Fruit fly (Drosophila melanogaster) whole organism, embryonic: ENCODE data around the gene CAH9.

ENCODE experiments used
- CG10959 ChIP-seq: fragments of 200-800 bp; sonication (Bioruptor generic); IDR thresholded peaks from 2 replicates; pipeline ENCODE4 v1.3.6; 2022; ENCODE audit warnings: missing biosample characterization, missing genetic modification characterization
- CG13894 ChIP-seq: fragments of 200-800 bp; sonication (Bioruptor generic); optimal IDR thresholded peaks from 3 replicates; lab custom pipeline; 2018; ENCODE audit warnings: missing biosample characterization, mild to moderate bottlenecking, missing genetic modification characterization, moderate library complexity
- CG14710 ChIP-seq: fragments of 200-800 bp; sonication (Bioruptor generic); optimal IDR thresholded peaks from 3 replicates; lab custom pipeline; 2019; ENCODE audit warnings: missing biosample characterization, mild to moderate bottlenecking, missing genetic modification characterization, moderate library complexity
- CG15073 ChIP-seq: fragments of 200-800 bp; sonication (Bioruptor generic); optimal IDR thresholded peaks from 2 replicates; lab custom pipeline; 2016; ENCODE audit warnings: missing biosample characterization, missing genetic modification characterization
- CG15479 ChIP-seq: fragments of 200-800 bp; sonication (Bioruptor generic); optimal IDR thresholded peaks from 3 replicates; lab custom pipeline; 2019; ENCODE audit warnings: missing biosample characterization, mild to moderate bottlenecking, missing genetic modification characterization, moderate library complexity
- CG15514 ChIP-seq: fragments of 200-800 bp; sonication (Bioruptor generic); optimal IDR thresholded peaks from 3 replicates; lab custom pipeline; 2017; ENCODE audit warnings: missing biosample characterization, missing genetic modification characterization, mild to moderate bottlenecking, moderate library complexity, missing genetic modification reagents
- CG2199 ChIP-seq: fragments of 200-800 bp; sonication (Bioruptor generic); IDR thresholded peaks from 3 replicates; pipeline ENCODE4 v1.3.6; 2022; ENCODE audit warnings: missing biosample characterization, missing genetic modification characterization
- CG2712 ChIP-seq: fragments of 200-800 bp; optimal IDR thresholded peaks from 3 replicates; lab custom pipeline; 2019; ENCODE audit warnings: missing biosample characterization, mild to moderate bottlenecking, missing genetic modification characterization, moderate library complexity
- CG3281 ChIP-seq: fragments of 200-800 bp; sonication (Bioruptor generic); optimal IDR thresholded peaks from 3 replicates; lab custom pipeline; 2017; ENCODE audit warnings: missing biosample characterization, mild to moderate bottlenecking, missing genetic modification characterization
- CG3847 ChIP-seq: fragments of 200-800 bp; sonication (Bioruptor generic); IDR thresholded peaks from 2 replicates; pipeline ENCODE4 v1.3.6; 2022; ENCODE audit warnings: missing biosample characterization, missing genetic modification characterization
- CG7372 ChIP-seq: fragments of 200-800 bp; sonication (Bioruptor generic); IDR thresholded peaks from 2 replicates; pipeline ENCODE4 v1.3.6; 2022; ENCODE audit warnings: missing biosample characterization, missing genetic modification characterization
- CG7556 ChIP-seq: fragments of 200-800 bp; sonication (Bioruptor generic); optimal IDR thresholded peaks from 2 replicates; lab custom pipeline; 2017; ENCODE audit warnings: missing biosample characterization, mild to moderate bottlenecking, missing genetic modification characterization
- CG7786 ChIP-seq: fragments of 200-800 bp; sonication (Bioruptor generic); optimal IDR thresholded peaks from 2 replicates; lab custom pipeline; 2016; ENCODE audit warnings: missing biosample characterization, missing genetic modification characterization
- CG9215 ChIP-seq: fragments of 200-800 bp; sonication (Bioruptor generic); IDR thresholded peaks from 2 replicates; pipeline ENCODE4 v1.3.6; 2022; ENCODE audit warnings: missing biosample characterization, missing genetic modification characterization
- CG9876 ChIP-seq: fragments of 200-800 bp; sonication (Bioruptor generic); optimal IDR thresholded peaks from 2 replicates; lab custom pipeline; 2016; ENCODE audit warnings: missing biosample characterization, missing genetic modification characterization
- CTCF ChIP-seq: fragments of 200-800 bp; sonication (Bioruptor generic); optimal IDR thresholded peaks from 2 replicates; lab custom pipeline; 2017; ENCODE audit warnings: missing biosample characterization, mild to moderate bottlenecking, missing genetic modification characterization, moderate library complexity
- Camta ChIP-seq: fragments of 200-800 bp; sonication (Bioruptor generic); optimal IDR thresholded peaks from 2 replicates; lab custom pipeline; 2016; ENCODE audit warnings: missing biosample characterization, missing genetic modification characterization
- CoRest ChIP-seq: fragments of 200-800 bp; sonication (Bioruptor generic); optimal IDR thresholded peaks from 3 replicates; lab custom pipeline; 2018; ENCODE audit warnings: missing biosample characterization, mild to moderate bottlenecking, missing genetic modification characterization, moderate library complexity
- Dbx ChIP-seq: fragments of 200-800 bp; sonication (Bioruptor generic); IDR thresholded peaks from 3 replicates; pipeline ENCODE4 v1.3.6; 2022; ENCODE audit warnings: missing biosample characterization, missing genetic modification characterization
- Deaf1 ChIP-seq: fragments of 200-800 bp; optimal IDR thresholded peaks from 3 replicates; lab custom pipeline; 2019; ENCODE audit warnings: missing biosample characterization, mild to moderate bottlenecking, missing genetic modification characterization, moderate library complexity
- HHEX ChIP-seq: fragments of 200-800 bp; sonication (Bioruptor generic); optimal IDR thresholded peaks from 3 replicates; lab custom pipeline; 2017; ENCODE audit warnings: missing biosample characterization, mild to moderate bottlenecking, missing genetic modification characterization, missing genetic modification reagents
- HLH4C ChIP-seq: fragments of 200-800 bp; sonication (Bioruptor generic); IDR thresholded peaks from 3 replicates; pipeline ENCODE4 v1.3.6; 2022; ENCODE audit warnings: missing biosample characterization, missing genetic modification characterization; ENCODE audit not compliant: partially characterized antibody
- HmgD ChIP-seq: fragments of 200-800 bp; sonication (Bioruptor generic); optimal IDR thresholded peaks from 3 replicates; lab custom pipeline; 2016; ENCODE audit warnings: missing biosample characterization, missing genetic modification characterization
- HmgZ ChIP-seq: fragments of 200-800 bp; sonication (Bioruptor generic); optimal IDR thresholded peaks from 2 replicates; lab custom pipeline; 2018; ENCODE audit warnings: missing biosample characterization, mild to moderate bottlenecking, missing genetic modification characterization
- Jarid2 ChIP-seq: fragments of 200-800 bp; sonication (Bioruptor generic); optimal IDR thresholded peaks from 3 replicates; lab custom pipeline; 2017; ENCODE audit warnings: mild to moderate bottlenecking, missing biosample characterization, missing genetic modification reagents, missing genetic modification characterization
- Meics ChIP-seq: fragments of 200-800 bp; sonication (Bioruptor generic); optimal IDR thresholded peaks from 2 replicates; lab custom pipeline; 2017; ENCODE audit warnings: missing biosample characterization, mild to moderate bottlenecking, missing genetic modification characterization
- NC2β ChIP-seq: fragments of 200-800 bp; sonication (Bioruptor generic); optimal IDR thresholded peaks from 2 replicates; lab custom pipeline; 2016; ENCODE audit warnings: missing biosample characterization, missing genetic modification characterization
- Optix ChIP-seq: fragments of 200-800 bp; sonication (Bioruptor generic); IDR thresholded peaks from 3 replicates; pipeline ENCODE4 v1.3.6; 2022; ENCODE audit warnings: missing biosample characterization, missing genetic modification characterization
- Ravus ChIP-seq: fragments of 200-800 bp; sonication (Bioruptor generic); IDR thresholded peaks from 2 replicates; pipeline ENCODE4 v1.3.6; 2022; ENCODE audit warnings: missing biosample characterization, missing genetic modification characterization
- Rfx ChIP-seq: fragments of 200-800 bp; sonication (Bioruptor generic); IDR thresholded peaks from 2 replicates; pipeline ENCODE4 v1.3.6; 2022; ENCODE audit warnings: missing biosample characterization, missing genetic modification characterization
- abd-A ChIP-seq: fragments of 200-800 bp; sonication (Bioruptor generic); optimal IDR thresholded peaks from 3 replicates; lab custom pipeline; 2019; ENCODE audit warnings: missing biosample characterization, mild to moderate bottlenecking, missing genetic modification characterization, moderate library complexity
- aop ChIP-seq: fragments of 200-800 bp; sonication (Bioruptor generic); IDR thresholded peaks from 2 replicates; pipeline ENCODE4 v1.3.6; 2022; ENCODE audit warnings: missing biosample characterization, missing genetic modification characterization
- dmrt99B ChIP-seq: fragments of 200-800 bp; sonication (Bioruptor generic); optimal IDR thresholded peaks from 2 replicates; lab custom pipeline; 2018; ENCODE audit warnings: missing biosample characterization, mild to moderate bottlenecking, missing genetic modification characterization, moderate library complexity
- esg ChIP-seq: fragments of 200-800 bp; sonication (Bioruptor generic); conservative IDR thresholded peaks from 2 replicates; pipeline ENCODE4 v1.3.6; 2022; ENCODE audit warnings: missing biosample characterization, missing genetic modification characterization
- gce ChIP-seq: fragments of 200-800 bp; sonication (Bioruptor generic); IDR thresholded peaks from 3 replicates; pipeline ENCODE4 v1.3.6; 2022; ENCODE audit warnings: missing biosample characterization, missing genetic modification characterization
- inv ChIP-seq: fragments of 200-800 bp; sonication (Bioruptor generic); IDR thresholded peaks from 2 replicates; pipeline ENCODE4 v1.3.6; 2022; ENCODE audit warnings: missing biosample characterization, missing genetic modification characterization; ENCODE audit not compliant: partially characterized antibody
- lab ChIP-seq: fragments of 200-800 bp; sonication (Bioruptor generic); optimal IDR thresholded peaks from 3 replicates; lab custom pipeline; 2017; ENCODE audit warnings: missing biosample characterization, missing genetic modification characterization, mild to moderate bottlenecking, moderate library complexity, missing genetic modification reagents
- lilli ChIP-seq: fragments of 200-800 bp; sonication (Bioruptor generic); optimal IDR thresholded peaks from 3 replicates; lab custom pipeline; 2016; ENCODE audit warnings: missing biosample characterization, missing genetic modification characterization
- lmd ChIP-seq: fragments of 200-800 bp; sonication (Bioruptor generic); IDR thresholded peaks from 2 replicates; pipeline ENCODE4 v1.3.6; 2022; ENCODE audit warnings: missing biosample characterization, missing genetic modification characterization
- mld ChIP-seq: fragments of 200-800 bp; sonication (Bioruptor generic); IDR thresholded peaks from 3 replicates; pipeline ENCODE4 v1.3.6; 2022; ENCODE audit warnings: missing biosample characterization, missing genetic modification characterization; ENCODE audit not compliant: partially characterized antibody
- onecut ChIP-seq: fragments of 200-800 bp; sonication (Bioruptor generic); IDR thresholded peaks from 2 replicates; pipeline ENCODE4 v1.3.6; 2022; ENCODE audit warnings: missing biosample characterization, missing genetic modification characterization
- pan ChIP-seq, 4 experiments: fragments of >200 bp in 3 of 4; fragments of 200-800 bp in 1 of 4; sonication (Bioruptor generic) in 1 of 4; optimal IDR thresholded peaks in 3 of 4; IDR thresholded peaks in 1 of 4; 2 replicates each; pipeline versions ENCODE4 v1.3.6 to Lab custom; 2017 to 2022; ENCODE audit warnings: missing biosample characterization in 2 of 4, missing genetic modification characterization in 2 of 4, mixed read lengths in 1 of 4
- ro ChIP-seq: fragments of 200-800 bp; sonication (Bioruptor generic); IDR thresholded peaks from 2 replicates; pipeline ENCODE4 v1.3.6; 2022; ENCODE audit warnings: missing biosample characterization, missing genetic modification characterization
- row ChIP-seq: fragments of 200-800 bp; sonication (Bioruptor generic); IDR thresholded peaks from 3 replicates; pipeline ENCODE4 v1.3.6; 2022; ENCODE audit warnings: missing biosample characterization, missing genetic modification characterization
- so ChIP-seq: fragments of 200-800 bp; sonication (Bioruptor generic); IDR thresholded peaks from 3 replicates; pipeline ENCODE4 v1.3.6; 2022; ENCODE audit warnings: missing biosample characterization, missing genetic modification characterization
- stc ChIP-seq: fragments of 200-800 bp; sonication (Bioruptor generic); IDR thresholded peaks from 2 replicates; pipeline ENCODE4 v1.3.6; 2022; ENCODE audit warnings: missing biosample characterization, missing genetic modification characterization
- sug ChIP-seq: fragments of 200-800 bp; optimal IDR thresholded peaks from 2 replicates; lab custom pipeline; 2019; ENCODE audit warnings: missing biosample characterization, mild to moderate bottlenecking, missing genetic modification characterization, moderate library complexity
- tx ChIP-seq: fragments of 200-800 bp; sonication (Bioruptor generic); optimal IDR thresholded peaks from 2 replicates; lab custom pipeline; 2016; ENCODE audit warnings: missing biosample characterization, missing genetic modification characterization
- yki ChIP-seq: fragments of >200 bp; optimal IDR thresholded peaks from 3 replicates; lab custom pipeline; 2018
- z ChIP-seq: fragments of 200-800 bp; sonication (Bioruptor generic); IDR thresholded peaks from 3 replicates; pipeline ENCODE4 v1.3.6; 2022; ENCODE audit warnings: missing biosample characterization, missing genetic modification characterization

CAH9 gene

DNA sequence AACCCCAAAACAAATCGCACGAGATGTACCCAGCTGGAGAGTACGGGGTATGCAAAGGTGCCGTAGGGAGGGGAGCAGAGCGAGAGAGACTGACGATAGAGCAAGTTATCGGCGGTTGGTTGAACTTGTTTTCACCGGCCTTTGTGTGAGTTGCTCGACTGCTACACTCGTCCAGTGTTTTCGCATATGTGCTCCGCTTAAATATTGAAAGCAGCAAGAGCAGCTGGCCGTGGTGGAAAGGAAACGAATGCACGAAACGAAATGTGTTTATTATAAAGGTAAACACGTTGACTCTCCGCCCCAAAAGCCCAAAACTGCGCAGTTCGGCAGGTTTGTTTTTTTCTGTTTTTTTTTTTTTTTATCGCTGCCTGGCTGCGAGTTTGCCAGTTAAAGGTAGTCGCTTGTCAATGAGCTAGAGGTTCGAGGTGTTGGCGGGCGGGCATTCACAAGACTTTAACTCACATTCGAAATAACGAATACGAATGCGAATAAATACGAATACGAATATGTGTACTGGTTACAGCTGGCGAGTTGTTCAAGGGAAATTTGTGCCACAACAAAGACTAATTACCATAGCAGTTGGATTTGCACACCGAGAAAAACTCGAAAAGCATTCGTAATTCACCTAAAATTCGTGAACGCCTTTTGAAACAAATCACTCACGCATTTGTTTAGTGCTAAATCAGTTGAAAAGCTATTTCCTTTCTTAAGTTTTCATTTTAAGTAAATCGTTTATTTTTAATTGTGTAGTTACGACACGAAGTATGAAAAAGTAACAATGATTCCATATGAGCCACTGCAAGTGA lies 23.8 kb upstream of the CAH9 start (continued):
- TF ChIP-seq Rfx (GFP tag; lab: Robert Waterston, UW) (peak; percentile 72), CG9876 (GFP tag; lab: Kevin White, UChicago) (no peak), CTCF (GFP tag; lab: Kevin White, UChicago) (no peak), dmrt99B (peak; percentile 18), CG7786 (peak; percentile 41), CG3847 (GFP tag; lab: Robert Waterston, UW) (no peak), onecut (no peak), lab (GFP tag; lab: Kevin White, UChicago) (peak; percentile 25), CG10959 (no peak), lilli (peak; percentile 36), CG2199 (no peak), CG7372 (no peak), abd-A (tag; lab: Kevin White, UChicago) (no peak), lmd (peak; percentile 18; the same call in 1 of the 2 replicates), CG3281 (GFP tag; lab: Kevin White, UChicago) (peak; percentile 47), row (GFP tag; lab: Robert Waterston, UW) (peak; percentile 6; the same call in 1 of the 3 replicates), Optix (GFP tag; lab: Robert Waterston, UW) (no peak), Camta (no peak), gce (GFP tag; lab: Robert Waterston, UW) (no peak), ro (no peak), stc (peak; percentile 47; the same call in 1 of the 2 replicates), CoRest (tag; lab: Kevin White, UChicago) (no peak), HHEX (GFP tag; lab: Kevin White, UChicago) (no peak), CG7556 (GFP tag; lab: Kevin White, UChicago) (no peak), CG15073 (GFP tag; lab: Kevin White, UChicago) (no peak), z (GFP tag; lab: Robert Waterston, UW) (no peak), NC2β (GFP tag; lab: Kevin White, UChicago) (no peak), HmgD (no peak), Meics (GFP tag; lab: Kevin White, UChicago) (peak; percentile 54), aop (GFP tag; lab: Robert Waterston, UW) (no peak), CG15514 (no peak), Ravus (no peak), pan (optimal IDR thresholded peaks at IDR 0.05; lab: Kevin White, UChicago) (no peak), pan (GFP tag; optimal IDR thresholded peaks at IDR 0.05 in 1 of 2, IDR thresholded peaks at IDR 0.05 in 1 of 2) (no peak), yki (lab: Kevin White, UChicago) (no peak), CG14710 (tag; lab: Kevin White, UChicago) (no peak), tx (GFP tag; lab: Kevin White, UChicago) (no peak), CG9215 (peak; percentile 16; the same call in 1 of the 2 replicates), Jarid2 (GFP tag; lab: Kevin White, UChicago) (no peak), sug (tag; lab: Kevin White, UChicago) (no peak), HLH4C (GFP tag; lab: Robert Waterston, UW) (no peak), mld (no peak), inv (GFP tag; lab: Robert Waterston, UW) (no peak), CG15479 (GFP tag; lab: Kevin White, UChicago) (no peak), HmgZ (tag; lab: Kevin White, UChicago) (no peak), CG2712 (tag; lab: Kevin White, UChicago) (no peak), esg (peak; percentile 35; the same call in 1 of the 2 replicates), so (GFP tag; lab: Robert Waterston, UW) (peak; percentile 39; the same call in 1 of the 3 replicates), Deaf1 (tag; lab: Kevin White, UChicago) (no peak), Dbx (GFP tag; lab: Robert Waterston, UW) (0 out of 3 replicates have a peak, but pooled peaks have one; percentile 14), CG13894 (tag; lab: Kevin White, UChicago) (no peak)
